Worm (Caenorhabditis elegans) whole organism, mixed stage, embryonic: ENCODE data around the gene E02H1.5.

ENCODE experiments used
- M03D4.4 ChIP-seq: sonication (generic microtip); optimal IDR thresholded peaks from 2 replicates; lab custom pipeline; 2017; ENCODE audit warnings: mild to moderate bottlenecking, missing genetic modification characterization, missing compliant biosample characterization
- bed-3 ChIP-seq: fragments of 200-800 bp; sonication (Bioruptor generic); optimal IDR thresholded peaks from 3 replicates; lab custom pipeline; 2018; ENCODE audit warnings: mild to moderate bottlenecking, missing genetic modification characterization, moderate library complexity, missing compliant biosample characterization
- blmp-1 ChIP-seq: fragments of 150-350 bp; optimal IDR thresholded peaks from 2 replicates; lab custom pipeline; 2014; ENCODE audit warnings: missing biosample characterization, missing genetic modification characterization
- ceh-39 ChIP-seq: fragments of 150-350 bp; optimal IDR thresholded peaks from 2 replicates; lab custom pipeline; 2014; ENCODE audit warnings: missing biosample characterization, missing genetic modification characterization
- ceh-43 ChIP-seq: fragments of 200-800 bp; sonication (Bioruptor generic); optimal IDR thresholded peaks from 2 replicates; lab custom pipeline; 2018; ENCODE audit warnings: mild to moderate bottlenecking, missing genetic modification characterization, moderate library complexity, missing compliant biosample characterization
- ceh-83 ChIP-seq: fragments of 200-800 bp; sonication (Bioruptor generic); optimal IDR thresholded peaks from 2 replicates; lab custom pipeline; 2018; ENCODE audit warnings: mild to moderate bottlenecking, missing genetic modification characterization, missing compliant biosample characterization
- ces-1 ChIP-seq: fragments of 150-350 bp; optimal IDR thresholded peaks from 2 replicates; lab custom pipeline; 2014; ENCODE audit warnings: missing biosample characterization, missing genetic modification reagents, missing genetic modification characterization
- cnd-1 ChIP-seq: fragments of 200-800 bp; sonication (Bioruptor generic); optimal IDR thresholded peaks from 2 replicates; lab custom pipeline; 2018; ENCODE audit warnings: mild to moderate bottlenecking, missing genetic modification characterization, missing compliant biosample characterization
- drap-1 ChIP-seq: fragments of 200-800 bp; sonication (Bioruptor generic); optimal IDR thresholded peaks from 3 replicates; lab custom pipeline; 2018; ENCODE audit warnings: mild to moderate bottlenecking, missing genetic modification characterization, missing compliant biosample characterization
- elt-1 ChIP-seq: sonication (generic microtip); optimal IDR thresholded peaks from 2 replicates; lab custom pipeline; 2017; ENCODE audit warnings: missing genetic modification characterization, mild to moderate bottlenecking, missing compliant biosample characterization, antibody characterized with exemption, moderate library complexity, borderline replicate concordance; ENCODE audit not compliant: insufficient read depth
- elt-3 ChIP-seq: fragments of 150-350 bp; optimal IDR thresholded peaks from 2 replicates; lab custom pipeline; 2014; ENCODE audit warnings: missing biosample characterization, missing genetic modification characterization
- flh-1 ChIP-seq: fragments of 200-800 bp; sonication (Bioruptor generic); optimal IDR thresholded peaks from 2 replicates; lab custom pipeline; 2018; ENCODE audit warnings: mild to moderate bottlenecking, missing genetic modification characterization, moderate library complexity, missing compliant biosample characterization
- ham-2 ChIP-seq: fragments of 200-800 bp; sonication (Bioruptor generic); optimal IDR thresholded peaks from 2 replicates; lab custom pipeline; 2018; ENCODE audit warnings: mild to moderate bottlenecking, missing genetic modification characterization, missing compliant biosample characterization
- hlh-1 ChIP-seq: fragments of 150-350 bp; optimal IDR thresholded peaks from 2 replicates; lab custom pipeline; 2014; ENCODE audit warnings: missing biosample characterization, missing genetic modification reagents, missing genetic modification characterization
- lin-13 ChIP-seq: fragments of 150-350 bp; optimal IDR thresholded peaks from 2 replicates; lab custom pipeline; 2014; ENCODE audit warnings: missing biosample characterization, missing genetic modification characterization
- lin-32 ChIP-seq: fragments of 200-800 bp; sonication (Bioruptor generic); optimal IDR thresholded peaks from 2 replicates; lab custom pipeline; 2018; ENCODE audit warnings: mild to moderate bottlenecking, missing genetic modification characterization, missing compliant biosample characterization
- lsy-2 ChIP-seq: fragments of 150-350 bp; optimal IDR thresholded peaks from 2 replicates; lab custom pipeline; 2014; ENCODE audit warnings: missing biosample characterization, missing genetic modification characterization
- mab-5 ChIP-seq: fragments of 150-350 bp; optimal IDR thresholded peaks from 2 replicates; lab custom pipeline; 2014; ENCODE audit warnings: missing biosample characterization, missing genetic modification characterization
- mep-1 ChIP-seq: fragments of 150-350 bp; optimal IDR thresholded peaks from 2 replicates; lab custom pipeline; 2017; ENCODE audit warnings: missing biosample characterization, missing genetic modification reagents, missing genetic modification characterization, inconsistent platforms
- mls-2 ChIP-seq: sonication (generic microtip); optimal IDR thresholded peaks from 2 replicates; lab custom pipeline; 2016; ENCODE audit warnings: mild to moderate bottlenecking, missing genetic modification characterization, moderate library complexity, missing compliant biosample characterization
- nhr-12 ChIP-seq: fragments of 150-350 bp; optimal IDR thresholded peaks from 2 replicates; lab custom pipeline; 2014; ENCODE audit warnings: missing biosample characterization, missing genetic modification characterization
- nhr-2 ChIP-seq: fragments of 150-350 bp; optimal IDR thresholded peaks from 2 replicates; lab custom pipeline; 2014; ENCODE audit warnings: missing biosample characterization, missing genetic modification characterization
- nhr-237 ChIP-seq: fragments of 150-350 bp; optimal IDR thresholded peaks from 2 replicates; lab custom pipeline; 2014; ENCODE audit warnings: missing biosample characterization, missing genetic modification characterization
- nhr-28 ChIP-seq: fragments of 150-350 bp; optimal IDR thresholded peaks from 2 replicates; lab custom pipeline; 2014; ENCODE audit warnings: missing biosample characterization, missing genetic modification characterization
- nhr-76 ChIP-seq: sonication (generic microtip); optimal IDR thresholded peaks from 2 replicates; lab custom pipeline; 2017; ENCODE audit warnings: missing biosample characterization, missing genetic modification characterization
- pha-4 ChIP-seq: fragments of 150-350 bp; optimal IDR thresholded peaks from 2 replicates; lab custom pipeline; 2018; ENCODE audit warnings: missing biosample characterization, missing genetic modification reagents, missing genetic modification characterization
- sem-2 ChIP-seq: fragments of 200-800 bp; sonication (Bioruptor generic); optimal IDR thresholded peaks from 2 replicates; lab custom pipeline; 2018; ENCODE audit warnings: mild to moderate bottlenecking, missing genetic modification characterization, missing compliant biosample characterization
- snpc-4 ChIP-seq: fragments of 150-350 bp; optimal IDR thresholded peaks from 2 replicates; lab custom pipeline; 2014; ENCODE audit warnings: missing biosample characterization, missing genetic modification characterization
- sptf-1 ChIP-seq: sonication (generic microtip); optimal IDR thresholded peaks from 2 replicates; lab custom pipeline; 2017; ENCODE audit warnings: mild to moderate bottlenecking, missing genetic modification characterization, moderate library complexity, missing compliant biosample characterization
- tbx-8 ChIP-seq: fragments of 200-800 bp; sonication (Bioruptor generic); optimal IDR thresholded peaks from 2 replicates; lab custom pipeline; 2018; ENCODE audit warnings: mild to moderate bottlenecking, missing genetic modification characterization, moderate library complexity, missing compliant biosample characterization
- unc-120 ChIP-seq: sonication (generic microtip); optimal IDR thresholded peaks from 2 replicates; lab custom pipeline; 2017; ENCODE audit warnings: missing genetic modification characterization, missing compliant biosample characterization; ENCODE audit not compliant: poor library complexity, severe bottlenecking
- unc-39 ChIP-seq: fragments of 150-350 bp; optimal IDR thresholded peaks from 2 replicates; lab custom pipeline; 2014; ENCODE audit warnings: missing biosample characterization, missing genetic modification characterization
- unc-62 ChIP-seq: fragments of 150-350 bp; optimal IDR thresholded peaks from 2 replicates; lab custom pipeline; 2014; ENCODE audit warnings: missing biosample characterization, missing genetic modification reagents, missing genetic modification characterization
- zip-8 ChIP-seq: fragments of 150-350 bp; optimal IDR thresholded peaks from 2 replicates; lab custom pipeline; 2014; ENCODE audit warnings: missing biosample characterization, missing genetic modification characterization
- ztf-11 ChIP-seq: fragments of 150-350 bp; optimal IDR thresholded peaks from 2 replicates; lab custom pipeline; 2014; ENCODE audit warnings: missing biosample characterization, missing genetic modification characterization

E02H1.5 gene

ce11 chrII:9566045-9566444 is 29.0 kb upstream of the E02H1.5 start:
- peak; percentile 17 for TF ChIP-seq unc-62
- peak; percentile 84 for TF ChIP-seq unc-120
- TF ChIP-seq pha-4 (tag; lab: Kevin White, UChicago), result no peak
- TF ChIP-seq mep-1, result peak; percentile 6
- TF ChIP-seq nhr-2 (tag; lab: Kevin White, UChicago), result no peak
- no peak for TF ChIP-seq elt-3 (tag; lab: Kevin White, UChicago)
- TF ChIP-seq ceh-39, result no peak
- peak; percentile 75 for TF ChIP-seq ham-2 (GFP tag; lab: Kevin White, UChicago)
- no peak for TF ChIP-seq lsy-2 (tag; lab: Kevin White, UChicago)
- TF ChIP-seq sem-2 (GFP tag; lab: Kevin White, UChicago), result peak; percentile 90
- TF ChIP-seq ces-1, result peak; percentile 21
- no peak for TF ChIP-seq nhr-237
- no peak for TF ChIP-seq elt-1
- peak; percentile 85 for TF ChIP-seq bed-3 (GFP tag; lab: Kevin White, UChicago)
- TF ChIP-seq M03D4.4, result peak; percentile 94
- TF ChIP-seq drap-1 (GFP tag; lab: Kevin White, UChicago), result peak; percentile 92
- TF ChIP-seq ztf-11 (tag; lab: Kevin White, UChicago), result peak; percentile 22
- TF ChIP-seq mls-2, result peak; percentile 95
- TF ChIP-seq lin-32 (GFP tag; lab: Kevin White, UChicago), result peak; percentile 86
- no peak for TF ChIP-seq lin-13 (tag; lab: Kevin White, UChicago)
- TF ChIP-seq nhr-28, result no peak
- no peak for TF ChIP-seq mab-5 (tag; lab: Kevin White, UChicago)
- TF ChIP-seq ceh-43, result peak; percentile 90
- TF ChIP-seq sptf-1, result peak; percentile 95
- peak; percentile 23 for TF ChIP-seq hlh-1 (tag; lab: Kevin White, UChicago)
- TF ChIP-seq nhr-12 (tag; lab: Kevin White, UChicago), result no peak
- TF ChIP-seq tbx-8 (GFP tag; lab: Kevin White, UChicago), result peak; percentile 85
- no peak for TF ChIP-seq zip-8 (tag; lab: Kevin White, UChicago)
- TF ChIP-seq ceh-83 (GFP tag; lab: Kevin White, UChicago), result peak; percentile 91
- peak; percentile 79 for TF ChIP-seq flh-1
- TF ChIP-seq snpc-4 (tag; lab: Kevin White, UChicago), result no peak
- TF ChIP-seq nhr-76, result no peak
- no peak for TF ChIP-seq blmp-1 (tag; lab: Kevin White, UChicago)
- peak; percentile 57 for TF ChIP-seq unc-39 (tag; lab: Kevin White, UChicago)
- TF ChIP-seq cnd-1 (tag; lab: Kevin White, UChicago), result peak; percentile 93

- TF ChIP-seq unc-120 (no peak), blmp-1 (tag; lab: Kevin White, UChicago) (peak; percentile 22)
Measured at ce11 chrII:9573412-9573811, 21.6 kb upstream of the E02H1.5 start.

ce11 chrII:9574406-9574805 is 20.6 kb upstream of the E02H1.5 start:
- peak; percentile 69 for TF ChIP-seq sptf-1
- TF ChIP-seq unc-39 (tag; lab: Kevin White, UChicago), result no peak
- no peak for TF ChIP-seq nhr-76
- no peak for TF ChIP-seq nhr-2 (tag; lab: Kevin White, UChicago)
- TF ChIP-seq nhr-28, result no peak
- no peak for TF ChIP-seq nhr-237
- peak; percentile 59 for TF ChIP-seq mls-2
- TF ChIP-seq snpc-4 (tag; lab: Kevin White, UChicago), result no peak
- no peak for TF ChIP-seq lsy-2 (tag; lab: Kevin White, UChicago)
- TF ChIP-seq drap-1 (GFP tag; lab: Kevin White, UChicago), result peak; percentile 13
- TF ChIP-seq ham-2 (GFP tag; lab: Kevin White, UChicago), result peak; percentile 12
- no peak for TF ChIP-seq elt-1
- TF ChIP-seq ceh-43, result peak; percentile 77

ce11 chrII:9575670-9576069 is 19.4 kb upstream of the E02H1.5 start, which contains the start of gene exc-7:
Gene exc-7, plus strand, starts transcription at chrII:9575970.
- no peak for TF ChIP-seq lin-13 (tag; lab: Kevin White, UChicago)
- TF ChIP-seq tbx-8 (GFP tag; lab: Kevin White, UChicago), result no peak
- no peak for TF ChIP-seq nhr-237
- TF ChIP-seq ces-1, result no peak
- TF ChIP-seq ceh-43, result no peak
- TF ChIP-seq ceh-39, result no peak
- TF ChIP-seq unc-120, result no peak
- TF ChIP-seq nhr-28, result no peak
- TF ChIP-seq M03D4.4, result no peak
- no peak for TF ChIP-seq unc-39 (tag; lab: Kevin White, UChicago)
- no peak for TF ChIP-seq mls-2
- TF ChIP-seq sem-2 (GFP tag; lab: Kevin White, UChicago), result no peak
- no peak for TF ChIP-seq unc-62
- TF ChIP-seq lsy-2 (tag; lab: Kevin White, UChicago), result no peak
